Worm (Caenorhabditis elegans) whole organism, early embryonic: Measurements from ENCODE around the gene nid-1.

ENCODE experiments used
- B0310.2 ChIP-seq: sonication (generic microtip); optimal IDR thresholded peaks from 2 replicates; lab custom pipeline; 2016; ENCODE audit warnings: mild to moderate bottlenecking, missing genetic modification characterization, missing compliant biosample characterization
- F13C5.2 ChIP-seq: sonication (generic microtip); optimal IDR thresholded peaks from 2 replicates; lab custom pipeline; 2017; ENCODE audit warnings: mild to moderate bottlenecking, missing genetic modification characterization, inconsistent platforms, missing compliant biosample characterization
- ama-1 ChIP-seq: fragments of 150-350 bp; optimal IDR thresholded peaks from 2 replicates; lab custom pipeline; 2014
- ceh-13 ChIP-seq: fragments of 200-800 bp; sonication (Bioruptor generic); optimal IDR thresholded peaks from 2 replicates; lab custom pipeline; 2018; ENCODE audit warnings: mild to moderate bottlenecking, missing genetic modification characterization, missing compliant biosample characterization
- ets-7 ChIP-seq: sonication (generic microtip); optimal IDR thresholded peaks from 2 replicates; lab custom pipeline; 2016; ENCODE audit warnings: missing genotype, missing genetic modification characterization, missing compliant biosample characterization
- flt-1 ChIP-seq: fragments of 200-800 bp; sonication (Bioruptor generic); IDR thresholded peaks from 2 replicates; pipeline ENCODE4 v1.3.6; 2022; ENCODE audit warnings: missing genetic modification characterization, missing compliant biosample characterization
- hmbx-1 ChIP-seq: sonication (generic microtip); optimal IDR thresholded peaks from 2 replicates; lab custom pipeline; 2016; ENCODE audit warnings: mild to moderate bottlenecking, missing genetic modification characterization, missing compliant biosample characterization
- hmg-4 ChIP-seq: fragments of 200-800 bp; sonication (Bioruptor generic); optimal IDR thresholded peaks from 2 replicates; lab custom pipeline; 2018; ENCODE audit warnings: mild to moderate bottlenecking, missing genetic modification characterization, missing compliant biosample characterization
- hnd-1 ChIP-seq: sonication (generic microtip); optimal IDR thresholded peaks from 2 replicates; lab custom pipeline; 2016; ENCODE audit warnings: missing genetic modification characterization, missing compliant biosample characterization
- tbx-37 ChIP-seq: fragments of 200-800 bp; sonication (Bioruptor generic); conservative IDR thresholded peaks from 2 replicates; pipeline ENCODE4 v1.3.6; 2022; ENCODE audit warnings: missing genetic modification reagents, missing genetic modification characterization, missing compliant biosample characterization

- TF ChIP-seq ama-1 (lab: Kevin White, UChicago): no peak
- no peak for TF ChIP-seq hmbx-1
- TF ChIP-seq B0310.2: no peak
- no peak for TF ChIP-seq F13C5.2 (tag; lab: Kevin White, UChicago)
- TF ChIP-seq flt-1 (GFP tag; lab: Robert Waterston, UW): no peak
- no peak for TF ChIP-seq ets-7
- no peak for TF ChIP-seq hmg-4 (GFP tag; lab: Kevin White, UChicago)
- no peak for TF ChIP-seq tbx-37
- no peak for TF ChIP-seq ceh-13 (GFP tag; lab: Kevin White, UChicago)
- TF ChIP-seq hnd-1 (tag; lab: Kevin White, UChicago): no peak
These were observed 24.0 kb upstream of the nid-1 start, which contains the start of gene glb-24 for ce11 chrV:12885860-12886259.
